Worm (Caenorhabditis elegans): ENCODE results near the gene plg-1.

plg-1 gene

DNA sequence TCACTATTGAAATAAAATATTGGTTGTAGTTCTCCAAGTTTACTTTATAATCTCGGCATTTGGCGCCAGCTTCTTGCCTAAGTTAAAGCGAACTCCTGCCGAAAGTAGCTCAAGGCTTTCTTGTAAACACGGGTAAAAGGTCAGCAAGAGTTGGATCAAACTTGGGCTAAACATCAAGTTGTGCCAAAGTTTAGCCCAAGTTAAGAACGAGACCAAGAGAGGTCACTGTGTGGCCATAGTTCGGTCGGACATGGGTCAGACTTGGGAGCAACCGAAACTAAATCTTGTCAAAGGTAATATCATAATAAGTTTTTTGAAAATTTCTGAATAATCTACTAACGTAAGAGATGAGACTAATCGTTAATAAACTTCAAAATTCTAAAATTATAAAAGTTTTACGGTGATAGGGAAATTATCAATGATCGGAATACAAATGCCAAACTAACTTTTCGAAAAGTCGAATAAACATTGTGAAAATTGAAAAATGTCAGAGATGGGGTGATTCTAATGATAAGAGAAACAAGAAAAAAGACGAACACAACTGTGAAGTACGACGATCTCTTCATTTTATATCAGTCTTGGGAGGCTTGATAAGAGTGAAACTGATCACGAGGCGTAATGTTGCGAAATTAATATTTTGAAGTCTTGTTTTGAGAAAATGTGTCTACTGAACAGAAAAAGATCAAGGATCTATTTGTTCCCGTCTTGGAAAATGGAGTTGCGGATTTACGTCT lies 16.0 kb downstream of the plg-1 start:
- TF ChIP-seq nhr-77 (tag; optimal IDR thresholded peaks at IDR 0.05) (no peak), pha-4 (tag; optimal IDR thresholded peaks at IDR 0.05) (peak; percentile 63), lin-15B (tag; optimal IDR thresholded peaks at IDR 0.05) (no peak), lsy-12 (tag; optimal IDR thresholded peaks at IDR 0.05) (no peak), daf-12 (tag; optimal IDR thresholded peaks at IDR 0.05) (no peak), ZK546.5 (tag; optimal IDR thresholded peaks at IDR 0.05) (no peak), unc-62 (GFP tag; optimal IDR thresholded peaks at IDR 0.05) (no peak), unc-39 (tag; optimal IDR thresholded peaks at IDR 0.05) (no peak), nhr-67 (tag; optimal IDR thresholded peaks at IDR 0.05) (no peak), nhr-12 (tag; optimal IDR thresholded peaks at IDR 0.05) (no peak), sea-2 (GFP tag; optimal IDR thresholded peaks at IDR 0.05) (no peak), ztf-4 (tag; optimal IDR thresholded peaks at IDR 0.05) (no peak), egl-5 (tag; optimal IDR thresholded peaks at IDR 0.05) (no peak), ztf-11 (tag; optimal IDR thresholded peaks at IDR 0.05) (no peak), pqm-1 (tag; optimal IDR thresholded peaks at IDR 0.05) (peak; percentile 94), aly-2 (tag; optimal IDR thresholded peaks at IDR 0.05) (no peak), fos-1 (tag; optimal IDR thresholded peaks at IDR 0.05) (no peak), eor-1 (tag; optimal IDR thresholded peaks at IDR 0.05) (no peak), elt-3 (tag; optimal IDR thresholded peaks at IDR 0.05) (peak in 1 of 3 experiments; percentile 73), R02D3.7 (tag; optimal IDR thresholded peaks at IDR 0.05) (no peak), nhr-76 (tag; optimal IDR thresholded peaks at IDR 0.05) (no peak), ceh-16 (tag; optimal IDR thresholded peaks at IDR 0.05) (no peak), jun-1 (tag; optimal IDR thresholded peaks at IDR 0.05) (peak; percentile 65), nhr-43 (tag; optimal IDR thresholded peaks at IDR 0.05; ENCODE audit: poor library complexity, severe bottlenecking) (peak; percentile 22), elt-1 (tag; optimal IDR thresholded peaks at IDR 0.05) (no peak), ama-1 (optimal IDR thresholded peaks at IDR 0.05) (peak; percentile 14), tbx-2 (tag; optimal IDR thresholded peaks at IDR 0.05) (no peak), elt-2 (tag; optimal IDR thresholded peaks at IDR 0.05) (peak; percentile 88), nhr-237 (tag; optimal IDR thresholded peaks at IDR 0.05) (no peak), mdl-1 (tag; optimal IDR thresholded peaks at IDR 0.05) (no peak), hmg-11 (tag; optimal IDR thresholded peaks at IDR 0.05) (no peak), nhr-11 (tag; optimal IDR thresholded peaks at IDR 0.05) (no peak), ceh-9 (tag; optimal IDR thresholded peaks at IDR 0.05) (no peak), nhr-23 (tag; optimal IDR thresholded peaks at IDR 0.05) (peak; percentile 67), nhr-28 (tag; optimal IDR thresholded peaks at IDR 0.05) (no peak), lin-39 (tag; optimal IDR thresholded peaks at IDR 0.05) (no peak), egl-27 (tag; optimal IDR thresholded peaks at IDR 0.05) (no peak), nhr-25 (tag; optimal IDR thresholded peaks at IDR 0.05) (peak; percentile 45), ceh-82 (tag; optimal IDR thresholded peaks at IDR 0.05) (no peak), skn-1 (tag; optimal IDR thresholded peaks at IDR 0.05) (no peak), zag-1 (tag; optimal IDR thresholded peaks at IDR 0.05) (no peak), mml-1 (tag; optimal IDR thresholded peaks at IDR 0.05) (no peak), ceh-28 (tag; optimal IDR thresholded peaks at IDR 0.05) (peak; percentile 51), nfya-1 (tag; optimal IDR thresholded peaks at IDR 0.05; ENCODE audit: insufficient read depth) (peak; percentile 27), fkh-2 (tag; optimal IDR thresholded peaks at IDR 0.05) (no peak), fkh-10 (GFP tag; optimal IDR thresholded peaks at IDR 0.05) (no peak), snpc-4 (tag; optimal IDR thresholded peaks at IDR 0.05) (no peak)
